Worm (Caenorhabditis elegans) whole organism, L3 larva: ENCODE results near the gene hmg-11.

Source experiments
- ZK546.5 ChIP-seq: sonication (generic microtip); optimal IDR thresholded peaks from 2 replicates; lab custom pipeline; 2017; ENCODE audit warnings: missing biosample characterization, missing genetic modification characterization
- ceh-16 ChIP-seq: sonication (generic microtip); optimal IDR thresholded peaks from 2 replicates; lab custom pipeline; 2017; ENCODE audit warnings: missing biosample characterization, missing genetic modification characterization
- ceh-28 ChIP-seq: fragments of 150-350 bp; optimal IDR thresholded peaks from 2 replicates; lab custom pipeline; 2014; ENCODE audit warnings: missing biosample characterization, missing genetic modification reagents, missing genetic modification characterization
- ceh-82 ChIP-seq: fragments of 150-350 bp; optimal IDR thresholded peaks from 2 replicates; lab custom pipeline; 2014; ENCODE audit warnings: missing biosample characterization, missing genetic modification characterization
- ceh-9 ChIP-seq: sonication (generic microtip); optimal IDR thresholded peaks from 2 replicates; lab custom pipeline; 2018; ENCODE audit warnings: missing biosample characterization, missing genetic modification characterization
- daf-12 ChIP-seq: fragments of 150-350 bp; optimal IDR thresholded peaks from 2 replicates; lab custom pipeline; 2014; ENCODE audit warnings: missing biosample characterization, missing genetic modification reagents, missing genetic modification characterization
- egl-27 ChIP-seq: sonication (generic microtip); optimal IDR thresholded peaks from 4 replicates; lab custom pipeline; 2017; ENCODE audit warnings: missing biosample characterization, missing genetic modification reagents, missing genetic modification characterization
- egl-5 ChIP-seq: fragments of 150-350 bp; optimal IDR thresholded peaks from 2 replicates; lab custom pipeline; 2017; ENCODE audit warnings: missing biosample characterization, missing genetic modification reagents, missing genetic modification characterization, inconsistent platforms
- elt-1 ChIP-seq: fragments of 150-350 bp; optimal IDR thresholded peaks from 2 replicates; lab custom pipeline; 2014; ENCODE audit warnings: missing biosample characterization, missing genetic modification characterization
- elt-3 ChIP-seq, 3 experiments: fragments of 150-350 bp in 1 of 3; sonication (generic microtip) in 2 of 3; optimal IDR thresholded peaks; 2 replicates in 2 of 3; 4 replicates in 1 of 3; lab custom pipeline; 2014 to 2017; ENCODE audit warnings: missing biosample characterization in 3 of 3, missing genetic modification characterization in 3 of 3
- fkh-10 ChIP-seq: sonication (generic microtip); optimal IDR thresholded peaks from 2 replicates; lab custom pipeline; 2017; ENCODE audit warnings: missing biosample characterization, missing genetic modification reagents, missing genetic modification characterization
- fkh-2 ChIP-seq: fragments of 150-350 bp; optimal IDR thresholded peaks from 2 replicates; lab custom pipeline; 2014; ENCODE audit warnings: missing biosample characterization, missing genetic modification reagents, missing genetic modification characterization
- fos-1 ChIP-seq: fragments of 150-350 bp; optimal IDR thresholded peaks from 2 replicates; lab custom pipeline; 2014; ENCODE audit warnings: missing biosample characterization, missing genetic modification characterization
- jun-1 ChIP-seq: fragments of 150-350 bp; optimal IDR thresholded peaks from 2 replicates; lab custom pipeline; 2014; ENCODE audit warnings: missing biosample characterization, missing genetic modification reagents, missing genetic modification characterization
- lin-15B ChIP-seq: fragments of 150-350 bp; optimal IDR thresholded peaks from 2 replicates; lab custom pipeline; 2014; ENCODE audit warnings: missing biosample characterization, missing genetic modification characterization
- lin-39 ChIP-seq: fragments of 150-350 bp; optimal IDR thresholded peaks from 2 replicates; lab custom pipeline; 2018; ENCODE audit warnings: missing biosample characterization, missing genetic modification reagents, missing genetic modification characterization
- lsy-12 ChIP-seq: sonication (generic microtip); optimal IDR thresholded peaks from 2 replicates; lab custom pipeline; 2016; ENCODE audit warnings: mild to moderate bottlenecking, missing genetic modification characterization, missing compliant biosample characterization
- mml-1 ChIP-seq: fragments of 150-350 bp; sonication (generic microtip); optimal IDR thresholded peaks from 3 replicates; lab custom pipeline; 2014; ENCODE audit warnings: missing biosample characterization, missing genetic modification characterization
- nfya-1 ChIP-seq: sonication (generic microtip); optimal IDR thresholded peaks from 2 replicates; lab custom pipeline; 2017; ENCODE audit warnings: missing genetic modification characterization, mild to moderate bottlenecking, missing compliant biosample characterization, antibody characterized with exemption, moderate library complexity; ENCODE audit not compliant: insufficient read depth
- nhr-11 ChIP-seq: fragments of 150-350 bp; optimal IDR thresholded peaks from 2 replicates; lab custom pipeline; 2014; ENCODE audit warnings: missing biosample characterization, missing genetic modification characterization
- nhr-23 ChIP-seq: fragments of 150-350 bp; optimal IDR thresholded peaks from 2 replicates; lab custom pipeline; 2014; ENCODE audit warnings: missing biosample characterization, missing genetic modification reagents, missing genetic modification characterization
- nhr-28 ChIP-seq: fragments of 150-350 bp; optimal IDR thresholded peaks from 2 replicates; lab custom pipeline; 2014; ENCODE audit warnings: missing biosample characterization, missing genetic modification characterization
- nhr-76 ChIP-seq: fragments of 150-350 bp; sonication (generic microtip); optimal IDR thresholded peaks from 5 replicates; lab custom pipeline; 2014; ENCODE audit warnings: missing biosample characterization, missing genetic modification characterization
- pqm-1 ChIP-seq: fragments of 150-350 bp; optimal IDR thresholded peaks from 2 replicates; lab custom pipeline; 2017; ENCODE audit warnings: missing biosample characterization, missing genetic modification characterization, inconsistent platforms
- sea-2 ChIP-seq: fragments of 150-350 bp; sonication (generic microtip); optimal IDR thresholded peaks from 4 replicates; lab custom pipeline; 2014; ENCODE audit warnings: missing biosample characterization, missing genetic modification reagents, missing genetic modification characterization
- skn-1 ChIP-seq: fragments of 150-350 bp; optimal IDR thresholded peaks from 2 replicates; lab custom pipeline; 2014; ENCODE audit warnings: missing biosample characterization, missing genetic modification characterization
- tbx-2 ChIP-seq: sonication (generic microtip); optimal IDR thresholded peaks from 2 replicates; lab custom pipeline; 2016; ENCODE audit warnings: mild to moderate bottlenecking, missing genetic modification characterization, missing compliant biosample characterization

The hmg-11 gene

DNA sequence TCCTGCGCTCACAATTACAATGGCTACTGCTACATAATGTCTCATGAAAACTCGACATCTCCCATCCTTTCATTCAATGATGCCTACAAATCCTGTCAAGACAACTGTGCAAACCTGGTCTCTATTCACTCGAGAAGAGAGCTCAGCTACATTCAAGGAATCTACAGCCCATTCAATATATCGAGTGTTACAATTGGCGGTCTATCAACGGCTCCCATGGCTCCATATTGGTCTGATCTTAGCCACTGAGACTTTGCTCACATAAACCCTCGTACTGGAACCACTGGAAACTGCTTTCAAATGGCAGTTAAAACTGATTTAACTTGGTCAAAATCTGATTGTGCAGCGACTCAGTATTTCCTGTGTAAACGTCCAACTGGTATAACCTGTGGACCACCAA lies 2.6 kb downstream of the hmg-11 start, which contains the start of gene T05A7.3:
Gene T05A7.3 (plus strand): TSS at position 301 of the 400 bp plus-strand sequence.
- TF ChIP-seq lin-39 (tag; lab: Kevin White, UChicago), result no peak
- TF ChIP-seq lsy-12 (tag; lab: Kevin White, UChicago), result no peak
- no peak for TF ChIP-seq nhr-23
- TF ChIP-seq nhr-28 (tag; lab: Kevin White, UChicago), result no peak
- TF ChIP-seq nfya-1 (tag; lab: Kevin White, UChicago), result no peak
- no peak for TF ChIP-seq ceh-28 (tag; lab: Kevin White, UChicago)

DNA sequence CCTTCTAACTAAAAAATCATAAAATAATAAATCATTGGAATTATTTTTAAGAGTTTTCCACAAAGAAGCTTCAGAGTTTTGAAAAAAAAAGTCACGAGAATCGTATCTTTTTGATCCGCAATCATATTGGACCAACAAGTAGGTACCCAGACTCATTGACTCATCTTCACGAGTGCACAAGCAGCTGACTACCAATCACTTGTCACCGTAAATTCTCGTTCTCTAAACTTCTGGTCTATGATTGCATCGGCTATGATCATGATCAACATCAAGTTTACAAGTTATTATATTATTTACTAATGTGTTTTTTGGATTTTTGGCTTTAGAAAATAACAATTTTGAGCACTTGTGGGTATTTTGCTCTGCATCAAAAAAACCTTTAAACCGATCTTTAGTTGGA lies 3.4 kb downstream of the hmg-11 start:
- TF ChIP-seq ceh-82 (tag; lab: Kevin White, UChicago) (no peak), ceh-16 (no peak)

DNA sequence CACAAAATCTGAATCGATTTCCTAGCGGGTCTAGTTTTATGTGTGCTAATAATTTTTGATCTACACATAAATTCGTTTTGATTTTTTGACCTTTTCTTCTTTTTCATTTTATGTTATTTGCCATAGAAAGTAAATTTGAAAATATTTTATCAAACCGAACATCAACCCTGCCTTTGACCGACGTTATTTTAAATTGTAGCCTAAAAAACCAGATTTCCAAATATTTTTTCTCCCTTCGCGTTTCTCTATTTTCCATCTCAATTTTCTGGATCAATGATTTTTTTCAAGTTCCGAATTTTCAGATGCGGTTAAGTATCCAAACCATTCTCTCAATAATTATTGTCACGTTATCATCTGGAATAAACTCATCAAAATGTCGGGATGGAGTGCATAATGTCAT lies 5.0 kb downstream of the hmg-11 start, which contains the start of gene T05A7.1:
Gene T05A7.1 (plus strand): TSS at position 301 of the 400 bp plus-strand sequence.
- no peak for TF ChIP-seq fkh-2 (tag; lab: Kevin White, UChicago)
- TF ChIP-seq lin-15B (tag; lab: Kevin White, UChicago), result no peak
- no peak for TF ChIP-seq egl-5 (tag; lab: Kevin White, UChicago)
- no peak for TF ChIP-seq elt-3 (tag; optimal IDR thresholded peaks at IDR 0.05; lab: Kevin White, UChicago)
- TF ChIP-seq tbx-2 (tag; lab: Kevin White, UChicago), result no peak

DNA sequence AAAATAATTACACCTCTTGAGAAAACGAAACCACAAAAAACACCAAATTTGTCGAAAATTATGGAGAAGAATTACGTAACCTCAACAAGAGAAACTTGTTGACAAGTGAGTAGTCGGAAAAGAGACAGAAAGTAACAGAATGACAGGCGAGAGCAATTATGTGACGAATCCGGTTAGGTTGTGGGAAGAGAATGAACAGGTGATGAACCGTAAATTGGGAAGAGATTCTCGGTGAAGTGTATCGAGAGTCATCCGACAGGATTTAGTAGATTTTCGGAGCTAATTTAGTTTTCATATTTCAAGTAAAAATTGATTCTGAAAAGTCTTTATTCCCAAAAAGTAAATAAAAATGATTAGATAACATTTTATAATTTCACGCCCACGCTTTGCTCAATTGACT lies 8.5 kb downstream of the hmg-11 start, which contains the start of gene T05A7.7:
Gene T05A7.7 (minus strand): TSS at position 101 of the 400 bp plus-strand sequence.
- TF ChIP-seq nhr-11 (tag; lab: Kevin White, UChicago) (no peak), skn-1 (tag; lab: Kevin White, UChicago) (no peak)

DNA sequence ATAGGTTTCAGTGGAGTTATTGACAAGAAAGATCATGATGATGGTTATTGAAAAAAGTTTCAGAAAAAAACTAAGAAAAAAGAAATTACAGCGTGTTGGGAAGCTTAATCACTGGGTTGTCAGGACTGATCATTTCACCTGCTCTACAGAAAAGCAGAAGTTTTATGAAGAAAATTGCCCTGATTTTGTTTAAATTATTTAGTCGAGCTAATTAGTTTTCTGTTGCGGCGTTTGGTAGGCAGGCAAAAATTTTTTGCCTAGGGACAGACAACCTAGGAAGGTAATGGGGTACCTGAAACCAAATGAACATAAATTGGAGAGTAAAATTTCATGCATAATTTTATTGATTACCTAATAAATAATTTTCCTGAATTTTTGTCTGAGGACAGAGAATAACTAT lies 10.8 kb downstream of the hmg-11 start, which contains the start of gene sre-40:
Gene sre-40 (minus strand): TSS at position 101 of the 400 bp plus-strand sequence.
- TF ChIP-seq mml-1 (tag; lab: Kevin White, UChicago), result no peak

DNA sequence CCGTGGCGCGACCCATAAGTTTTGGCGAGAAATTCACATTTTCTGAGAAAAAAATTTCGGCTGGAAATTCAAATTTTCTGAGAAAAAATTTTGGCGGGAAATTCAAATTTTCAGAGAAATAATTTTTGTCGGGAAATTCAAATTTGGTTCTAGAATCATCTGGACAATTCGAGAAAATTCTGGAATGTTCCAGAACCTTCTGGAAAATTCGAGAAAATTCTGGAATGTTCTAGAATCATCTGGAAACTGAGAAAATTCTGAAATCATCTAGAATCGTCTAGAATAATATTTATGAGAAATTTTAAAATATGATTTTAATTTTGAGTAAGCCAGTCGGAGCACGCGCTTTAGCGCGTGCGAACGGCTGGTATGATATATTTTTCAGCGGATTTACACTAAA lies 12.0 kb downstream of the hmg-11 start:
- TF ChIP-seq elt-1 (tag; lab: Kevin White, UChicago), result no peak
- TF ChIP-seq nhr-76 (tag; lab: Kevin White, UChicago), result no peak
- no peak for TF ChIP-seq egl-27
- no peak for TF ChIP-seq nfya-1 (tag; lab: Kevin White, UChicago)
- no peak for TF ChIP-seq pqm-1
- no peak for TF ChIP-seq daf-12 (tag; lab: Kevin White, UChicago)
- no peak for TF ChIP-seq nhr-23
- TF ChIP-seq jun-1 (tag; lab: Kevin White, UChicago), result no peak
- TF ChIP-seq sea-2, result no peak

DNA sequence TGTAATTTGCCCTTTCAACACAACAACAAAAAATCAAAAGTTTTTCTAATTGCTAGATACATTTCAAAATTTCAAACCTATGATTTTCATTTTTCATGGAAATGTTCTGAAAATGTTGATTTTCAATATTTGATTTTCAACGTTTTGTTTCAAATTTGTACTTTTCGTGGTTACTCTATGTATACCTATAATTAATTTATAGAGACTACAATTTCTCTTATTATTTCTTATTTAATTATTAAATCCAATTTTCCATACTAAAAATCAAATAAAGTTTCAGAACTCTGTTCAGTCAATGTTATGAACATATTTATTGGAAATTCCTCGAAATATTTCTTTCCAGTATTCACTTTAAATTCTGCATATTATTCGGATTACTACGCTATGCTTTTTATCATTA lies 14.1 kb downstream of the hmg-11 start, which contains the start of gene sre-39:
Gene sre-39 (plus strand): TSS at position 301 of the 400 bp plus-strand sequence.
- no peak for TF ChIP-seq fkh-2 (tag; lab: Kevin White, UChicago)
- TF ChIP-seq, all 47 proteins: peak for 0

DNA sequence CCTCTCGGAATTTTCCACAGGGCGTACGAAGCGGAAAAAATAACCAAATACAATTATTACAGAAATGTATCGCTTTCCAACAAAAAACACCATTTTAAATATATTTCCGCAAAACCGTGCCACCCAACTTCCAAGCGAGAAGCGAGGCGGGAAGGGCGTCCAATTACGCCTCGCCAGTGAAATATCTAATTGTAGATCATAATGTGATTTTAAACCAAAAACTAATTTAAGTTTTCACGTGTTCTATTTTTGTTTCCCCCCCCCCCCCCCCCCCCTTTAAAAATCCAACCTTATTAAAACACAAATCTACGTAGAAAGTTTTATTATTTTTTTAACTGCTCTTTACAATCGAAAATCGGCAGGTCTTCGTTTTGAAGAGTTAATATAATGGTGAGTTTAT lies 16.6 kb downstream of the hmg-11 start, which contains the start of gene F10G7.12:
Gene F10G7.12 (plus strand): TSS at position 301 of the 400 bp plus-strand sequence.
- no peak for TF ChIP-seq egl-5 (tag; lab: Kevin White, UChicago)
- no peak for TF ChIP-seq ZK546.5
- no peak for TF ChIP-seq fkh-10 (GFP tag; lab: Kevin White, UChicago)
- TF ChIP-seq ceh-9 (tag; lab: Kevin White, UChicago), result no peak
- no peak for TF ChIP-seq fos-1 (tag; lab: Kevin White, UChicago)
- no peak for TF ChIP-seq nhr-28 (tag; lab: Kevin White, UChicago)
- TF ChIP-seq ceh-16, result no peak
- TF ChIP-seq fkh-2 (tag; lab: Kevin White, UChicago), result no peak
